Fruit fly (Drosophila melanogaster) whole organism, embryonic: ENCODE measurements around the gene aos.

Experiments used
- ATbp ChIP-seq: fragments of 200-800 bp; sonication (Bioruptor generic); optimal IDR thresholded peaks from 2 replicates; lab custom pipeline; 2017; ENCODE audit warnings: missing biosample characterization, mild to moderate bottlenecking, missing genetic modification characterization, missing genetic modification reagents
- Adf1 ChIP-seq: fragments of 200-800 bp; sonication (Bioruptor generic); IDR thresholded peaks from 2 replicates; pipeline ENCODE4 v1.3.6; 2022; ENCODE audit warnings: missing biosample characterization, missing genetic modification characterization
- Awh ChIP-seq: fragments of 200-800 bp; sonication (Bioruptor generic); IDR thresholded peaks from 2 replicates; pipeline ENCODE4, ENCODE4 v1.3.6; 2022; ENCODE audit warnings: missing biosample characterization, missing genetic modification characterization
- CG11093 ChIP-seq: fragments of 200-800 bp; sonication (Bioruptor generic); IDR thresholded peaks from 3 replicates; pipeline ENCODE4 v1.3.6; 2022; ENCODE audit warnings: missing biosample characterization, missing genetic modification characterization
- CG11504 ChIP-seq: fragments of 200-800 bp; sonication (Bioruptor generic); optimal IDR thresholded peaks from 3 replicates; lab custom pipeline; 2019; ENCODE audit warnings: missing biosample characterization, mild to moderate bottlenecking, missing genetic modification characterization, moderate library complexity
- CG11695 ChIP-seq: fragments of 200-800 bp; sonication (Bioruptor generic); IDR thresholded peaks from 3 replicates; pipeline ENCODE4 v1.3.6; 2022; ENCODE audit warnings: missing biosample characterization, missing genetic modification characterization
- CG1233 ChIP-seq: fragments of 200-800 bp; sonication (Bioruptor generic); optimal IDR thresholded peaks from 4 replicates; lab custom pipeline; 2018; ENCODE audit warnings: missing biosample characterization, mild to moderate bottlenecking, missing genetic modification characterization
- CG12942 ChIP-seq: fragments of 200-800 bp; sonication (Bioruptor generic); optimal IDR thresholded peaks from 3 replicates; lab custom pipeline; 2016; ENCODE audit warnings: missing biosample characterization, missing genetic modification characterization
- CG13296 ChIP-seq: fragments of 200-800 bp; sonication (Bioruptor generic); optimal IDR thresholded peaks from 3 replicates; lab custom pipeline; 2018; ENCODE audit warnings: missing biosample characterization, mild to moderate bottlenecking, missing genetic modification characterization
- CG16815 ChIP-seq: fragments of 200-800 bp; sonication (Bioruptor generic); optimal IDR thresholded peaks from 3 replicates; lab custom pipeline; 2017; ENCODE audit warnings: missing biosample characterization, mild to moderate bottlenecking, missing genetic modification characterization
- CG17361 ChIP-seq: fragments of 200-800 bp; sonication (Bioruptor generic); IDR thresholded peaks from 3 replicates; pipeline ENCODE4 v1.3.6; 2022; ENCODE audit warnings: missing biosample characterization, missing genetic modification characterization
- CG17829 ChIP-seq: fragments of 200-800 bp; optimal IDR thresholded peaks from 2 replicates; lab custom pipeline; 2019; ENCODE audit warnings: missing biosample characterization, mild to moderate bottlenecking, missing genetic modification characterization, moderate library complexity
- CG18764 ChIP-seq: fragments of 200-800 bp; sonication (Bioruptor generic); optimal IDR thresholded peaks from 3 replicates; lab custom pipeline; 2016; ENCODE audit warnings: missing biosample characterization, missing genetic modification characterization
- CG31365 ChIP-seq: fragments of 200-800 bp; sonication (Bioruptor generic); optimal IDR thresholded peaks from 2 replicates; lab custom pipeline; 2018; ENCODE audit warnings: missing biosample characterization, mild to moderate bottlenecking, missing genetic modification characterization
- CG3726 ChIP-seq: fragments of 200-800 bp; sonication (Bioruptor generic); IDR thresholded peaks from 3 replicates; pipeline ENCODE4, ENCODE4 v1.3.6; 2022; ENCODE audit warnings: missing biosample characterization, missing genetic modification characterization
- CG4360 ChIP-seq: fragments of 200-800 bp; sonication (Bioruptor generic); IDR thresholded peaks from 2 replicates; pipeline ENCODE4 v1.3.6; 2022; ENCODE audit warnings: missing biosample characterization, missing genetic modification characterization
- CG7357 ChIP-seq: fragments of 200-800 bp; sonication (Bioruptor generic); IDR thresholded peaks from 3 replicates; pipeline ENCODE4 v1.3.6; 2022; ENCODE audit warnings: missing biosample characterization, missing genetic modification characterization
- CG7839 ChIP-seq: fragments of 200-800 bp; sonication (Bioruptor generic); optimal IDR thresholded peaks from 3 replicates; lab custom pipeline; 2018; ENCODE audit warnings: missing biosample characterization, mild to moderate bottlenecking, missing genetic modification characterization, moderate library complexity
- CG8388 ChIP-seq: fragments of 200-800 bp; sonication (Bioruptor generic); optimal IDR thresholded peaks from 2 replicates; lab custom pipeline; 2019; ENCODE audit warnings: missing biosample characterization, mild to moderate bottlenecking, missing genetic modification characterization, moderate library complexity
- CG9727 ChIP-seq: fragments of 200-800 bp; sonication (Bioruptor generic); optimal IDR thresholded peaks from 3 replicates; lab custom pipeline; 2017; ENCODE audit warnings: missing biosample characterization, mild to moderate bottlenecking, missing genetic modification characterization
- CHES-1-like ChIP-seq: fragments of 200-800 bp; sonication (Bioruptor generic); optimal IDR thresholded peaks from 2 replicates; lab custom pipeline; 2016; ENCODE audit warnings: missing biosample characterization, missing genetic modification characterization
- Camta ChIP-seq: fragments of 200-800 bp; sonication (Bioruptor generic); optimal IDR thresholded peaks from 2 replicates; lab custom pipeline; 2016; ENCODE audit warnings: missing biosample characterization, missing genetic modification characterization
- Drgx ChIP-seq: fragments of 200-800 bp; sonication (Bioruptor generic); IDR thresholded peaks from 2 replicates; pipeline ENCODE4 v1.3.6; 2022; ENCODE audit warnings: missing biosample characterization, missing genetic modification characterization
- H2.0 ChIP-seq: fragments of 200-800 bp; sonication (Bioruptor generic); IDR thresholded peaks from 2 replicates; pipeline ENCODE4 v1.3.6; 2022; ENCODE audit warnings: missing biosample characterization, missing genetic modification characterization
- Hsf ChIP-seq: fragments of 200-800 bp; sonication (Bioruptor generic); optimal IDR thresholded peaks from 3 replicates; lab custom pipeline; 2016; ENCODE audit warnings: missing biosample characterization, missing genetic modification characterization
- Jarid2 ChIP-seq: fragments of 200-800 bp; sonication (Bioruptor generic); optimal IDR thresholded peaks from 3 replicates; lab custom pipeline; 2017; ENCODE audit warnings: mild to moderate bottlenecking, missing biosample characterization, missing genetic modification reagents, missing genetic modification characterization
- Med ChIP-seq: fragments of 200-800 bp; sonication (Bioruptor generic); peaks from one replicate; lab custom pipeline; 2016; ENCODE audit warnings: missing biosample characterization, missing genetic modification characterization, mild to moderate bottlenecking, inconsistent platforms, moderate library complexity
- Mrtf ChIP-seq: fragments of 200-800 bp; sonication (Bioruptor generic); IDR thresholded peaks from 3 replicates; pipeline ENCODE4 v1.3.6; 2022; ENCODE audit warnings: missing biosample characterization, missing genetic modification characterization
- Rfx ChIP-seq: fragments of 200-800 bp; sonication (Bioruptor generic); IDR thresholded peaks from 2 replicates; pipeline ENCODE4 v1.3.6; 2022; ENCODE audit warnings: missing biosample characterization, missing genetic modification characterization
- abd-A ChIP-seq: fragments of 200-800 bp; sonication (Bioruptor generic); optimal IDR thresholded peaks from 3 replicates; lab custom pipeline; 2019; ENCODE audit warnings: missing biosample characterization, mild to moderate bottlenecking, missing genetic modification characterization, moderate library complexity
- ci ChIP-seq: fragments of 200-800 bp; sonication (Bioruptor generic); IDR thresholded peaks from 3 replicates; pipeline ENCODE4 v1.3.6; 2022; ENCODE audit warnings: missing biosample characterization, missing genetic modification characterization
- da ChIP-seq: fragments of 200-800 bp; sonication (Bioruptor generic); optimal IDR thresholded peaks from 2 replicates; lab custom pipeline; 2016; ENCODE audit warnings: missing biosample characterization, missing genetic modification characterization
- esg ChIP-seq: fragments of 200-800 bp; sonication (Bioruptor generic); conservative IDR thresholded peaks from 2 replicates; pipeline ENCODE4 v1.3.6; 2022; ENCODE audit warnings: missing biosample characterization, missing genetic modification characterization
- exex ChIP-seq: fragments of 200-800 bp; sonication (Bioruptor generic); optimal IDR thresholded peaks from 4 replicates; lab custom pipeline; 2018; ENCODE audit warnings: missing biosample characterization, mild to moderate bottlenecking, missing genetic modification characterization, moderate library complexity
- ken ChIP-seq: fragments of 200-800 bp; sonication (Bioruptor generic); IDR thresholded peaks from 3 replicates; pipeline ENCODE4 v1.3.6; 2022; ENCODE audit warnings: missing biosample characterization, missing genetic modification characterization
- lbe ChIP-seq: fragments of 200-800 bp; sonication (Bioruptor generic); optimal IDR thresholded peaks from 2 replicates; lab custom pipeline; 2016; ENCODE audit warnings: missing biosample characterization, mild to moderate bottlenecking, missing genetic modification characterization
- lmd ChIP-seq: fragments of 200-800 bp; sonication (Bioruptor generic); IDR thresholded peaks from 2 replicates; pipeline ENCODE4 v1.3.6; 2022; ENCODE audit warnings: missing biosample characterization, missing genetic modification characterization
- luna ChIP-seq: fragments of 200-800 bp; sonication (Bioruptor generic); optimal IDR thresholded peaks from 2 replicates; lab custom pipeline; 2016; ENCODE audit warnings: missing biosample characterization, missing genetic modification characterization
- nau ChIP-seq: fragments of 200-800 bp; sonication (Bioruptor generic); optimal IDR thresholded peaks from 3 replicates; lab custom pipeline; 2017; ENCODE audit warnings: missing biosample characterization, mild to moderate bottlenecking, missing genetic modification characterization, missing genetic modification reagents
- nmo ChIP-seq: fragments of 200-800 bp; sonication (Bioruptor generic); optimal IDR thresholded peaks from 2 replicates; lab custom pipeline; 2018; ENCODE audit warnings: missing biosample characterization, mild to moderate bottlenecking, missing genetic modification characterization, moderate library complexity
- onecut ChIP-seq: fragments of 200-800 bp; sonication (Bioruptor generic); IDR thresholded peaks from 2 replicates; pipeline ENCODE4 v1.3.6; 2022; ENCODE audit warnings: missing biosample characterization, missing genetic modification characterization
- peb ChIP-seq: fragments of 200-800 bp; sonication (Bioruptor generic); IDR thresholded peaks from 2 replicates; pipeline ENCODE4 v1.3.6; 2022; ENCODE audit warnings: missing biosample characterization, missing genetic modification characterization
- pnt ChIP-seq: fragments of 200-800 bp; sonication (Bioruptor generic); optimal IDR thresholded peaks from 3 replicates; lab custom pipeline; 2016; ENCODE audit warnings: missing biosample characterization, missing genetic modification characterization
- rib ChIP-seq: fragments of 200-800 bp; sonication (Bioruptor generic); IDR thresholded peaks from 2 replicates; pipeline ENCODE4 v1.3.6; 2022; ENCODE audit warnings: missing biosample characterization, missing genetic modification characterization
- salm ChIP-seq: fragments of 200-800 bp; sonication (Bioruptor generic); optimal IDR thresholded peaks from 2 replicates; lab custom pipeline; 2018; ENCODE audit warnings: missing biosample characterization, mild to moderate bottlenecking, missing genetic modification characterization
- sob ChIP-seq: fragments of 200-800 bp; sonication (Bioruptor generic); IDR thresholded peaks from 2 replicates; pipeline ENCODE4 v1.3.6; 2022; ENCODE audit warnings: missing biosample characterization, missing genetic modification characterization
- ssp ChIP-seq: fragments of 200-800 bp; sonication (Bioruptor generic); IDR thresholded peaks from 2 replicates; pipeline ENCODE4 v1.3.6; 2022; ENCODE audit warnings: missing biosample characterization, missing genetic modification characterization
- ttk ChIP-seq: fragments of 200-800 bp; sonication (Bioruptor generic); IDR thresholded peaks from 2 replicates; pipeline ENCODE4 v2.1.2; 2022; ENCODE audit warnings: missing biosample characterization, missing genetic modification characterization
- unpg ChIP-seq: fragments of 200-800 bp; sonication (Bioruptor generic); optimal IDR thresholded peaks from 3 replicates; lab custom pipeline; 2018; ENCODE audit warnings: missing biosample characterization, mild to moderate bottlenecking, missing genetic modification characterization, moderate library complexity
- vvl ChIP-seq: fragments of 200-800 bp; sonication (Bioruptor generic); IDR thresholded peaks from 2 replicates; pipeline ENCODE4 v1.3.6; 2022; ENCODE audit warnings: missing biosample characterization, missing genetic modification characterization
- zfh2 ChIP-seq: fragments of 200-800 bp; sonication (Bioruptor generic); optimal IDR thresholded peaks from 2 replicates; lab custom pipeline; 2016; ENCODE audit warnings: missing biosample characterization, missing genetic modification characterization

aos gene

dm6 chr3L:16486502-16486901 is 3.1 kb upstream of the aos start (continued):
- TF ChIP-seq Mrtf (GFP tag; lab: Robert Waterston, UW), result peak; percentile 44; the same call in 1 of the 3 replicates
- no peak for TF ChIP-seq Jarid2 (GFP tag; lab: Kevin White, UChicago)
- TF ChIP-seq Adf1 (GFP tag; lab: Robert Waterston, UW), result no peak
- TF ChIP-seq ci (GFP tag; lab: Robert Waterston, UW), result peak; percentile 64; the same call in 2 of the 3 replicates
- TF ChIP-seq CG11504 (tag; lab: Kevin White, UChicago), result peak; percentile 27
- TF ChIP-seq Rfx, result no peak
- TF ChIP-seq CG7357, result peak; percentile 17; the same call in 1 of the 3 replicates
- TF ChIP-seq vvl (GFP tag; lab: Robert Waterston, UW), result peak; percentile 86
- TF ChIP-seq ttk (GFP tag; lab: Robert Waterston, UW), result peak; percentile 45; the same call in 1 of the 2 replicates
- TF ChIP-seq CG17361 (GFP tag; lab: Robert Waterston, UW), result peak; percentile 33; the same call in 1 of the 3 replicates
- TF ChIP-seq onecut (GFP tag; lab: Robert Waterston, UW), result peak; percentile 80
- no peak for TF ChIP-seq zfh2 (GFP tag; lab: Kevin White, UChicago)
- peak; percentile 48 for TF ChIP-seq CG8388 (GFP tag; lab: Kevin White, UChicago)
- TF ChIP-seq peb, result peak; percentile 48; the same call in 1 of the 2 replicates
- peak; percentile 68 for TF ChIP-seq Med (GFP tag; lab: Kevin White, UChicago)
- TF ChIP-seq abd-A (tag; lab: Kevin White, UChicago), result no peak
- peak; percentile 48; the same call in 1 of the 3 replicates for TF ChIP-seq CG11093 (GFP tag; lab: Robert Waterston, UW)
- no peak for TF ChIP-seq Hsf (GFP tag; lab: Kevin White, UChicago)
- TF ChIP-seq ken (GFP tag; lab: Robert Waterston, UW), result 0 out of 3 replicates have a peak, but pooled peaks have one; percentile 22
- TF ChIP-seq lbe (GFP tag; lab: Kevin White, UChicago), result no peak
- TF ChIP-seq nmo (GFP tag; lab: Kevin White, UChicago), result peak; percentile 53
- TF ChIP-seq unpg (GFP tag; lab: Kevin White, UChicago), result peak; percentile 34
- 0 out of 2 replicates have a peak, but pooled peaks have one; percentile 34 for TF ChIP-seq Awh (GFP tag; lab: Robert Waterston, UW)
- peak; percentile 69; the same call in 2 of the 3 replicates for TF ChIP-seq CG11695 (GFP tag; lab: Robert Waterston, UW)
- TF ChIP-seq rib, result no peak
- no peak for TF ChIP-seq exex (tag; lab: Kevin White, UChicago)
- TF ChIP-seq ssp (GFP tag; lab: Robert Waterston, UW), result 0 out of 2 replicates have a peak, but pooled peaks have one; percentile 13
- peak; percentile 52 for TF ChIP-seq CG7839 (tag; lab: Kevin White, UChicago)
- TF ChIP-seq da (GFP tag; lab: Kevin White, UChicago), result no peak
- no peak for TF ChIP-seq Camta (GFP tag; lab: Kevin White, UChicago)
- TF ChIP-seq CG31365 (tag; lab: Kevin White, UChicago), result no peak
- peak; percentile 7 for TF ChIP-seq CG1233 (GFP tag; lab: Kevin White, UChicago)
- TF ChIP-seq sob (GFP tag; lab: Robert Waterston, UW), result peak; percentile 16; the same call in 1 of the 2 replicates
- peak; percentile 42; the same call in 1 of the 2 replicates for TF ChIP-seq CG4360 (GFP tag; lab: Robert Waterston, UW)
- TF ChIP-seq salm (tag; lab: Kevin White, UChicago), result peak; percentile 22
- TF ChIP-seq nau (GFP tag; lab: Kevin White, UChicago), result no peak
- no peak for TF ChIP-seq CG16815
- TF ChIP-seq CG17829, result peak; percentile 49
- peak; percentile 67 for TF ChIP-seq ATbp (GFP tag; lab: Kevin White, UChicago)
- TF ChIP-seq lmd (GFP tag; lab: Robert Waterston, UW), result peak; percentile 30; the same call in 1 of the 2 replicates
- peak; percentile 37 for TF ChIP-seq Drgx (GFP tag; lab: Robert Waterston, UW)
- no peak for TF ChIP-seq CHES-1-like
- TF ChIP-seq esg (GFP tag; lab: Robert Waterston, UW), result no peak
- TF ChIP-seq CG18764 (GFP tag; lab: Kevin White, UChicago), result no peak
- TF ChIP-seq CG12942 (GFP tag; lab: Kevin White, UChicago), result no peak
- TF ChIP-seq CG13296, result no peak
- TF ChIP-seq pnt (GFP tag; lab: Kevin White, UChicago), result no peak
- no peak for TF ChIP-seq luna (GFP tag; lab: Kevin White, UChicago)
- TF ChIP-seq H2.0 (GFP tag; lab: Robert Waterston, UW), result no peak
- no peak for TF ChIP-seq CG3726 (GFP tag; lab: Robert Waterston, UW)
- peak; percentile 17 for TF ChIP-seq CG9727 (GFP tag; lab: Kevin White, UChicago)
